Worm (Caenorhabditis elegans) whole organism, late embryonic: ENCODE results near the gene R13D7.2.
A peak's percentile ranks its signal among the peaks of the same experiment; 100 is the strongest.

ENCODE experiments used
- C38D4.7 ChIP-seq: fragments of 200-800 bp; sonication (Bioruptor generic); optimal IDR thresholded peaks from 2 replicates; lab custom pipeline; 2018; ENCODE audit warnings: mild to moderate bottlenecking, missing genetic modification characterization, moderate library complexity, missing compliant biosample characterization
- F13H6.1 ChIP-seq: sonication (generic microtip); optimal IDR thresholded peaks from 2 replicates; lab custom pipeline; 2016; ENCODE audit warnings: missing genetic modification characterization, missing compliant biosample characterization
- K09A11.1 ChIP-seq: sonication (generic microtip); optimal IDR thresholded peaks from 2 replicates; lab custom pipeline; 2017; ENCODE audit warnings: antibody characterized with exemption, mild to moderate bottlenecking, missing genetic modification characterization, missing compliant biosample characterization; ENCODE audit not compliant: insufficient read depth
- T23F11.4 ChIP-seq: fragments of 200-800 bp; sonication (Bioruptor generic); optimal IDR thresholded peaks from 2 replicates; lab custom pipeline; 2018; ENCODE audit warnings: mild to moderate bottlenecking, missing genetic modification characterization, missing compliant biosample characterization
- ahr-1 ChIP-seq: sonication (generic microtip); optimal IDR thresholded peaks from 2 replicates; lab custom pipeline; 2016; ENCODE audit warnings: missing genetic modification characterization, missing compliant biosample characterization
- ceh-18 ChIP-seq: sonication (generic microtip); optimal IDR thresholded peaks from 2 replicates; lab custom pipeline; 2016; ENCODE audit warnings: missing genetic modification characterization, missing compliant biosample characterization
- ceh-19 ChIP-seq: fragments of 200-800 bp; sonication (Bioruptor generic); optimal IDR thresholded peaks from 2 replicates; lab custom pipeline; 2018; ENCODE audit warnings: mild to moderate bottlenecking, missing genetic modification characterization, missing compliant biosample characterization
- ceh-24 ChIP-seq: sonication (generic microtip); optimal IDR thresholded peaks from 2 replicates; lab custom pipeline; 2016; ENCODE audit warnings: mild to moderate bottlenecking, missing genetic modification characterization, missing compliant biosample characterization
- ceh-30 ChIP-seq: fragments of 150-350 bp; optimal IDR thresholded peaks from 2 replicates; lab custom pipeline; 2014; ENCODE audit warnings: missing biosample characterization, missing genetic modification characterization
- ceh-31 ChIP-seq: sonication (generic microtip); optimal IDR thresholded peaks from 2 replicates; lab custom pipeline; 2016; ENCODE audit warnings: missing genetic modification characterization, missing compliant biosample characterization
- ceh-6 ChIP-seq: fragments of 200-800 bp; sonication (Bioruptor generic); optimal IDR thresholded peaks from 2 replicates; lab custom pipeline; 2018; ENCODE audit warnings: mild to moderate bottlenecking, missing genetic modification characterization, missing compliant biosample characterization
- ceh-9 ChIP-seq: sonication (generic microtip); optimal IDR thresholded peaks from 2 replicates; lab custom pipeline; 2016; ENCODE audit warnings: mild to moderate bottlenecking, missing genetic modification characterization, inconsistent platforms, missing compliant biosample characterization
- dve-1 ChIP-seq: sonication (generic microtip); optimal IDR thresholded peaks from 2 replicates; lab custom pipeline; 2017; ENCODE audit warnings: antibody characterized with exemption, mild to moderate bottlenecking, missing genetic modification characterization, missing compliant biosample characterization
- elt-2 ChIP-seq: sonication (generic microtip); optimal IDR thresholded peaks from 2 replicates; lab custom pipeline; 2016; ENCODE audit warnings: missing genetic modification reagents, missing genetic modification characterization, missing compliant biosample characterization
- elt-4 ChIP-seq: sonication (generic microtip); optimal IDR thresholded peaks from 2 replicates; lab custom pipeline; 2016; ENCODE audit warnings: missing genetic modification characterization, missing compliant biosample characterization
- ets-4 ChIP-seq: sonication (generic microtip); optimal IDR thresholded peaks from 2 replicates; lab custom pipeline; 2016; ENCODE audit warnings: missing genetic modification characterization, missing compliant biosample characterization
- fkh-10 ChIP-seq: fragments of 150-350 bp; optimal IDR thresholded peaks from 2 replicates; lab custom pipeline; 2014; ENCODE audit warnings: missing biosample characterization, missing genetic modification reagents, missing genetic modification characterization
- fkh-6 ChIP-seq: sonication (generic microtip); optimal IDR thresholded peaks from 2 replicates; lab custom pipeline; 2016; ENCODE audit warnings: missing genetic modification characterization, missing compliant biosample characterization
- gmeb-2 ChIP-seq: sonication (generic microtip); optimal IDR thresholded peaks from 2 replicates; lab custom pipeline; 2016; ENCODE audit warnings: missing genetic modification characterization, inconsistent platforms, missing compliant biosample characterization
- hlh-15 ChIP-seq: sonication (generic microtip); optimal IDR thresholded peaks from 2 replicates; lab custom pipeline; 2016; ENCODE audit warnings: missing genetic modification characterization, missing compliant biosample characterization
- madf-2 ChIP-seq: sonication (generic microtip); optimal IDR thresholded peaks from 2 replicates; lab custom pipeline; 2017; ENCODE audit warnings: missing genetic modification characterization, missing compliant biosample characterization
- nfya-1 ChIP-seq: sonication (generic microtip); optimal IDR thresholded peaks from 2 replicates; lab custom pipeline; 2017; ENCODE audit warnings: missing genetic modification characterization, mild to moderate bottlenecking, missing compliant biosample characterization, antibody characterized with exemption, moderate library complexity
- nhr-11 ChIP-seq: fragments of 150-350 bp; optimal IDR thresholded peaks from 2 replicates; lab custom pipeline; 2014; ENCODE audit warnings: missing biosample characterization, missing genetic modification characterization
- nhr-232 ChIP-seq: sonication (generic microtip); optimal IDR thresholded peaks from 2 replicates; lab custom pipeline; 2016; ENCODE audit warnings: missing genetic modification characterization, missing compliant biosample characterization
- odd-2 ChIP-seq: sonication (generic microtip); optimal IDR thresholded peaks from 2 replicates; lab custom pipeline; 2017; ENCODE audit warnings: antibody characterized with exemption, mild to moderate bottlenecking, missing genetic modification characterization, missing compliant biosample characterization
- pax-1 ChIP-seq: fragments of 150-350 bp; optimal IDR thresholded peaks from 2 replicates; lab custom pipeline; 2014; ENCODE audit warnings: missing biosample characterization, missing genetic modification characterization
- pha-2 ChIP-seq: sonication (generic microtip); optimal IDR thresholded peaks from 2 replicates; lab custom pipeline; 2017; ENCODE audit warnings: mild to moderate bottlenecking, missing genetic modification characterization, missing compliant biosample characterization
- pha-4 ChIP-seq: fragments of 150-350 bp; optimal IDR thresholded peaks from 2 replicates; lab custom pipeline; 2018; ENCODE audit warnings: missing biosample characterization, missing genetic modification reagents, missing genetic modification characterization
- pros-1 ChIP-seq: fragments of 150-350 bp; optimal IDR thresholded peaks from 2 replicates; lab custom pipeline; 2014; ENCODE audit warnings: missing biosample characterization, missing genetic modification reagents, missing genetic modification characterization
- ref-2 ChIP-seq: sonication (generic microtip); optimal IDR thresholded peaks from 2 replicates; lab custom pipeline; 2016; ENCODE audit warnings: missing genetic modification characterization, missing compliant biosample characterization
- sdc-2 ChIP-seq: sonication (generic microtip); optimal IDR thresholded peaks from 2 replicates; lab custom pipeline; 2016; ENCODE audit warnings: missing genotype, missing genetic modification characterization, missing compliant biosample characterization
- sox-4 ChIP-seq: sonication (generic microtip); optimal IDR thresholded peaks from 2 replicates; lab custom pipeline; 2017; ENCODE audit warnings: mild to moderate bottlenecking, missing genetic modification characterization, inconsistent platforms, missing compliant biosample characterization
- syd-9 ChIP-seq: sonication (generic microtip); optimal IDR thresholded peaks from 2 replicates; lab custom pipeline; 2016; ENCODE audit warnings: mild to moderate bottlenecking, missing genetic modification characterization, moderate library complexity, missing compliant biosample characterization
- tbx-2 ChIP-seq: sonication (generic microtip); optimal IDR thresholded peaks from 2 replicates; lab custom pipeline; 2016; ENCODE audit warnings: missing genetic modification characterization, missing compliant biosample characterization
- ttx-3 ChIP-seq: sonication (generic microtip); optimal IDR thresholded peaks from 2 replicates; lab custom pipeline; 2016; ENCODE audit warnings: missing genetic modification reagents, missing genetic modification characterization, missing compliant biosample characterization
- unc-3 ChIP-seq, 2 experiments: fragments of 200-800 bp in 1 of 2; sonication (Bioruptor generic) in 1 of 2; sonication (generic microtip) in 1 of 2; conservative IDR thresholded peaks in 1 of 2; optimal IDR thresholded peaks in 1 of 2; 2 replicates each; pipeline versions ENCODE4 v1.3.6 to Lab custom; 2016 to 2022; ENCODE audit warnings: missing compliant biosample characterization in 2 of 2, missing genetic modification characterization in 2 of 2, missing genetic modification reagents in 1 of 2
- zip-5 ChIP-seq: sonication (generic microtip); optimal IDR thresholded peaks from 2 replicates; lab custom pipeline; 2016; ENCODE audit warnings: missing genetic modification characterization, missing compliant biosample characterization
- ztf-16 ChIP-seq: sonication (generic microtip); optimal IDR thresholded peaks from 2 replicates; lab custom pipeline; 2017; ENCODE audit warnings: missing genetic modification characterization, missing compliant biosample characterization

The R13D7.2 gene

DNA sequence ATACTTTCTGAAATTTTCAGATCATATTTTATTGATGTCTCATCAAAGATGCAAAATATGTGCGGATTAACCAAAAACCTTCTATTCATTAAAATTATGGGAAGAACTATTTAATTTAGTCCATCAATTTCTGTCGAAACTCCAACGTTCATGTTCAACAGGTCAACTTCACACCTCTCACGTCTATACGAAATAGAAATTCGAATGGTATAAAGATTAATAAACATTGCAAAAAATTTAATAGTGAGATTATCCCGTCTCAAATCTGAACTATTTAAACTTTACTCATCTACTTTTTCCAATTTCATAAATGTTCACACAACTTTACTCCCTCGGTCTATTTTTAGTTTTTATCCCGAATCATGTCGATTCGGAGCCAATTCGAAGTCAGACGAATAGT lies at the start of gene R13D7.2:
TSS of gene R13D7.2 (plus strand) at position 301 of the 400 bp plus-strand sequence.
- TF ChIP-seq pax-1 (tag; lab: Kevin White, UChicago) = no peak
- no peak for TF ChIP-seq gmeb-2 (tag; lab: Kevin White, UChicago)
- no peak for TF ChIP-seq pha-4 (tag; lab: Kevin White, UChicago)
- TF ChIP-seq madf-2 = no peak
- TF ChIP-seq ceh-31 (tag; lab: Kevin White, UChicago) = no peak

DNA sequence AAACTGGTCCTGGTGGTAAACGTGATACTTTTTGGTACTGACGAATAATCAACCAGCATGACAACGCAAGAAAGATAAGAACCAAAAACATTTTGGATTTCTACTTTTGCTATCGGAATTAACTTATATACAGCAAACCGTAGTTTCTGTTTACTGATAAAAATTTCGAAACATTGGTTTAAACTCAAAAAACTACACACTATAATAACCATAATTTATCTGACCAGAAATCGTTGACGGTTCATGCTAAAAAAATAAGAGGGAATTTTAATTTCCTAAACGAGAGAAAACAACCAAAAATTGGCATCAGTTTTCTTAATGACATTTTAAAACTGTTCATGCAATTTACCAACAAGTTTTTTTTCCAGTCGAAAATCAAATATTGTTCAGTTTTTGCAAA lies 48.0 kb upstream of the R13D7.2 start, which contains the start of gene cyp-35A1:
TSS of gene cyp-35A1 (minus strand) at position 101 of the 400 bp plus-strand sequence.
- TF ChIP-seq nhr-11 (tag; lab: Kevin White, UChicago) (no peak), syd-9 (tag; lab: Kevin White, UChicago) (no peak), tbx-2 (no peak)

DNA sequence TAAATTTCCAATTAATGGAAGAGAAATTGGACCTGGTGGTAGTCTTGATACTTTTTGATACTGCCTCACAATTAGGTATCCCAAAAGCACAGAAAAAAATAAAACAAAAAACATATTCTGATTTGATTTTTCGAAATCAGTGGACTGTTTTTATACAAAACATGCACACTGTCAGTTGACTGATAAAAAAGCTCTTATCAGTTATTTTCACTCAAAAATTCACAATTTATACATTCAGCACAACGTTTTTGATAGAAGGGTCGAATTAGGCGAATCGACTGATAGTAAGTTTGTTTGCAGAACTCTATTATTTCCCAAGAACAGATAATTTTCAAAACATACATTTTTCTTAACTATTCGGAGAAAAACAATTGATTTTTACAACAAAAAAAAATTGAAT lies 45.6 kb upstream of the R13D7.2 start, which contains the start of gene cyp-35A2:
TSS of gene cyp-35A2 (minus strand) at position 124 of the 400 bp plus-strand sequence.
- no peak for TF ChIP-seq F13H6.1 (tag; lab: Kevin White, UChicago)
- TF ChIP-seq elt-2 = peak; percentile 64
- TF ChIP-seq ceh-19 (GFP tag; lab: Kevin White, UChicago) = no peak

DNA sequence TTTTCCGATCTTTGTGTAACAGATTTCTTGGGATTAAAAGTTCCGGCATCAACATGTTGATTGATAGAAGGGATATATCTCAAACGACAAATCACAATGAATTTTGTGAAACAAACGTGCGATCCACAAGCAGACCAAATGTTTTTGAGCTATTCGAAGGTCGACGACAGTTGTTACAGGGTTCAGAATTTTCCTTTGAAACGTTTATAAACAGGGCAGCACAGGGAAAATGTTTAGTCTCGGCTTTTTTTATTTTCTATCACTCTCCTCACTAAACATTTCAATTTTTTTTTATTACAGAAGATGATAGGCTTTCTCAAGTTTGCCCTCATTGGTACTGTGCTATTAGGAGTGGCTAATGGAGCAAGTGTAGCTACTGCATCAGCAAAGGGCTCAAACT lies 44.7 kb upstream of the R13D7.2 start, which contains the start of gene exc-13:
TSS of gene exc-13 (plus strand) at position 301 of the 400 bp plus-strand sequence.
- TF ChIP-seq pha-2 (tag; lab: Kevin White, UChicago) (no peak), fkh-10 (no peak), T23F11.4 (GFP tag; lab: Kevin White, UChicago) (no peak), tbx-2 (no peak), nfya-1 (tag; lab: Kevin White, UChicago) (no peak), ref-2 (tag; lab: Kevin White, UChicago) (no peak), ceh-31 (tag; lab: Kevin White, UChicago) (no peak), dve-1 (tag; lab: Kevin White, UChicago) (no peak), hlh-15 (tag; lab: Kevin White, UChicago) (no peak), ceh-18 (no peak), ceh-9 (tag; lab: Kevin White, UChicago) (no peak), ceh-6 (GFP tag; lab: Kevin White, UChicago) (no peak), K09A11.1 (tag; lab: Kevin White, UChicago) (no peak)

DNA sequence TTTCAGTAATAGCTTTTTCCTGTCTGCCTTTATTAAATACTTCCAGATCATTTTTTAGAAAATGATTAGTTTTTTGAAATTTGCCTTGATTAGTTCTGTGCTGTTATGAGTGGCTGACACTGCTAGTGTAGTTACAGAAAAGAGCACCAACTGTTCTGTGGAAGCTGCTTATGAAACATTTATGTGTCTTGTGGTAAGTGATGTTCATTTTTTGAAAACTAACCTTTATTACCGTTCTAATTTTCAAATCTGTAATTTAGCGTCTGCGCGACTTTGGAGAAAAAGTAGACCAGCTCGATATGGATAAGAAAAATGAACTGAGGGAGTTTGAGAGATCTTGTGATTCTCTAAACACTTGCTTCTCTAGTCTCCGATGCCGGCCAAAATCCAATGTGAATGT lies 40.1 kb upstream of the R13D7.2 start, which contains the start of gene srj-14:
TSS of gene srj-14 (plus strand) at position 131 of the 400 bp plus-strand sequence.
- no peak for TF ChIP-seq ets-4 (tag; lab: Kevin White, UChicago)
- TF ChIP-seq zip-5 (tag; lab: Kevin White, UChicago) = no peak
- no peak for TF ChIP-seq unc-3 (GFP tag; conservative IDR thresholded peaks at IDR 0.05; lab: Robert Waterston, UW)
- TF ChIP-seq unc-3 (tag; optimal IDR thresholded peaks at IDR 0.05; lab: Kevin White, UChicago) = no peak
- TF ChIP-seq fkh-6 = no peak
- TF ChIP-seq ceh-9 (tag; lab: Kevin White, UChicago) = no peak

DNA sequence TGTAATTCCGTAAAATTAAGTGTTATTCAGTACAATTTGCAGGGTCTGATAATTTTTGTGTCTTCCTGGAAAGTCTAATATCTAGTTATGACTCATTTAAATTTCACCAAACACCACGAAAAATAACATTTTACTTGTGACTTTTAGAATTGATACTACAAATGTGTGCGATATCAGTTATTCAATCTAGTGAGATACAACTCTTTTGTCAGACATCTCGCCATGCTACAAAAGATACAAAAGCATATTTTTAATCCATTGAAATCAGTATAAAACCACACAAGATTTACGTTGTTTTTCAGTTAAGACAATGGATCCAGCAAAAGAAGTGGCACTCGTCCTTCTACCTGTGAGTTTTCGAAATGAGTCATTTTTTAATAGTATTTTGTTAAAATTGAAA lies 35.6 kb upstream of the R13D7.2 start, which contains the start of gene srx-56:
TSS of gene srx-56 (plus strand) at position 301 of the 400 bp plus-strand sequence.
- TF ChIP-seq C38D4.7 (no peak), ztf-16 (tag; lab: Kevin White, UChicago) (no peak), ceh-24 (no peak), ceh-30 (tag; lab: Kevin White, UChicago) (no peak), pros-1 (tag; lab: Kevin White, UChicago) (no peak), ttx-3 (no peak), gmeb-2 (tag; lab: Kevin White, UChicago) (no peak), ahr-1 (tag; lab: Kevin White, UChicago) (no peak), sox-4 (tag; lab: Kevin White, UChicago) (no peak), odd-2 (tag; lab: Kevin White, UChicago) (no peak), nhr-232 (tag; lab: Kevin White, UChicago) (no peak), hlh-15 (tag; lab: Kevin White, UChicago) (no peak), ceh-18 (no peak), T23F11.4 (GFP tag; lab: Kevin White, UChicago) (no peak), sdc-2 (no peak), elt-4 (tag; lab: Kevin White, UChicago) (no peak), elt-2 (no peak)
